Worm (Caenorhabditis elegans) whole organism, young adult: ENCODE data around the gene F49H6.15.

Experiments used
- B0019.2 ChIP-seq: fragments of 200-800 bp; sonication (Bioruptor generic); conservative IDR thresholded peaks from 2 replicates; pipeline ENCODE4 v1.3.6; 2022; ENCODE audit warnings: missing genetic modification reagents, missing genetic modification characterization, missing compliant biosample characterization
- B0035.1 ChIP-seq: sonication (generic microtip); optimal IDR thresholded peaks from 2 replicates; lab custom pipeline; 2016; ENCODE audit warnings: missing genetic modification characterization, mild to moderate bottlenecking, missing compliant biosample characterization, missing genotype, missing genetic modification reagents
- B0261.1 ChIP-seq: sonication (generic microtip); optimal IDR thresholded peaks from 2 replicates; lab custom pipeline; 2016; ENCODE audit warnings: mild to moderate bottlenecking, missing genetic modification characterization, moderate library complexity, missing compliant biosample characterization
- C06A6.2 ChIP-seq: fragments of 200-800 bp; sonication (Bioruptor generic); conservative IDR thresholded peaks from 2 replicates; pipeline ENCODE4 v1.3.6; 2022; ENCODE audit warnings: missing genetic modification characterization, missing compliant biosample characterization
- C17E4.6 ChIP-seq: fragments of 200-800 bp; sonication (Bioruptor generic); IDR thresholded peaks from 2 replicates; pipeline ENCODE4 v1.3.6; 2022; ENCODE audit warnings: missing genetic modification reagents, missing genetic modification characterization, missing compliant biosample characterization
- F57A8.1 ChIP-seq: fragments of 200-800 bp; sonication (Bioruptor generic); optimal IDR thresholded peaks from 2 replicates; lab custom pipeline; 2018; ENCODE audit warnings: mild to moderate bottlenecking, missing genetic modification characterization, moderate library complexity, missing compliant biosample characterization
- T26A5.8 ChIP-seq: sonication (generic microtip); optimal IDR thresholded peaks from 2 replicates; lab custom pipeline; 2016; ENCODE audit warnings: missing genetic modification characterization, missing compliant biosample characterization
- Y53F4B.3 ChIP-seq: fragments of 200-800 bp; sonication (Bioruptor generic); IDR thresholded peaks from 2 replicates; pipeline ENCODE4 v1.3.6; 2022; ENCODE audit warnings: missing genetic modification reagents, missing genetic modification characterization, missing compliant biosample characterization
- Y56A3A.18 ChIP-seq: fragments of 200-800 bp; sonication (Bioruptor generic); IDR thresholded peaks from 2 replicates; pipeline ENCODE4 v1.3.6; 2022; ENCODE audit warnings: missing genetic modification reagents, missing genetic modification characterization, missing compliant biosample characterization
- Y67H2A.10 ChIP-seq: fragments of 200-800 bp; sonication (Bioruptor generic); conservative IDR thresholded peaks from 2 replicates; pipeline ENCODE4 v1.3.6; 2022; ENCODE audit warnings: missing genetic modification reagents, missing genetic modification characterization, missing compliant biosample characterization
- ZK185.1 ChIP-seq: sonication (generic microtip); optimal IDR thresholded peaks from 2 replicates; lab custom pipeline; 2016; ENCODE audit warnings: mild to moderate bottlenecking, missing genetic modification characterization, missing compliant biosample characterization; ENCODE audit not compliant: poor library complexity, severe bottlenecking
- attf-3 ChIP-seq: fragments of 200-800 bp; sonication (Bioruptor generic); conservative IDR thresholded peaks from 2 replicates; pipeline ENCODE4 v1.3.6; 2022; ENCODE audit warnings: missing genetic modification reagents, missing genetic modification characterization, missing compliant biosample characterization
- ceh-79 ChIP-seq: sonication (generic microtip); optimal IDR thresholded peaks from 2 replicates; lab custom pipeline; 2017; ENCODE audit warnings: mild to moderate bottlenecking, missing genetic modification characterization, missing compliant biosample characterization
- ceh-91 ChIP-seq: fragments of 200-800 bp; sonication (Bioruptor generic); IDR thresholded peaks from 2 replicates; pipeline ENCODE4 v1.3.6; 2022; ENCODE audit warnings: missing genetic modification reagents, missing genetic modification characterization, missing compliant biosample characterization
- chd-7 ChIP-seq: sonication (generic microtip); optimal IDR thresholded peaks from 2 replicates; lab custom pipeline; 2016; ENCODE audit warnings: mild to moderate bottlenecking, missing genetic modification characterization, moderate library complexity, missing compliant biosample characterization
- dox-1 ChIP-seq: fragments of 200-800 bp; sonication (Bioruptor generic); IDR thresholded peaks from 2 replicates; pipeline ENCODE4 v1.3.6; 2022; ENCODE audit warnings: missing genetic modification reagents, missing genetic modification characterization, missing compliant biosample characterization
- him-1 ChIP-seq: sonication (generic microtip); optimal IDR thresholded peaks from 2 replicates; lab custom pipeline; 2016; ENCODE audit warnings: missing genotype, missing genetic modification reagents, missing genetic modification characterization, missing compliant biosample characterization
- hsf-1 ChIP-seq: fragments of 200-800 bp; sonication (Bioruptor generic); IDR thresholded peaks from 2 replicates; pipeline ENCODE4 v1.3.6; 2022; ENCODE audit warnings: missing genetic modification reagents, missing genetic modification characterization, missing compliant biosample characterization
- let-607 ChIP-seq, 2 experiments: fragments of 200-800 bp in 1 of 2; sonication (Bioruptor generic) in 1 of 2; sonication (generic microtip) in 1 of 2; optimal IDR thresholded peaks; 2 replicates each; lab custom pipeline; 2016 to 2018; ENCODE audit warnings: mild to moderate bottlenecking in 2 of 2, missing compliant biosample characterization in 2 of 2, missing genetic modification characterization in 2 of 2, moderate library complexity in 2 of 2, missing genotype in 1 of 2
- madf-8 ChIP-seq: fragments of 200-800 bp; sonication (Bioruptor generic); conservative IDR thresholded peaks from 2 replicates; pipeline ENCODE4 v1.3.6; 2022; ENCODE audit warnings: missing genetic modification reagents, missing genetic modification characterization, missing compliant biosample characterization
- mes-4 ChIP-seq: sonication (generic microtip); optimal IDR thresholded peaks from 2 replicates; lab custom pipeline; 2016; ENCODE audit warnings: missing genotype, missing genetic modification characterization, missing compliant biosample characterization
- nhr-80 ChIP-seq: sonication (generic microtip); optimal IDR thresholded peaks from 2 replicates; lab custom pipeline; 2016; ENCODE audit warnings: missing genetic modification characterization, missing compliant biosample characterization
- nhr-90 ChIP-seq: sonication (generic microtip); optimal IDR thresholded peaks from 2 replicates; lab custom pipeline; 2016; ENCODE audit warnings: missing genotype, mild to moderate bottlenecking, missing genetic modification characterization, missing compliant biosample characterization
- rcor-1 ChIP-seq: fragments of 200-800 bp; sonication (Bioruptor generic); IDR thresholded peaks from 2 replicates; pipeline ENCODE4 v1.3.6; 2022; ENCODE audit warnings: missing genetic modification reagents, missing genetic modification characterization, missing compliant biosample characterization
- rec-8 ChIP-seq, 2 experiments: sonication (generic microtip); optimal IDR thresholded peaks; 2 replicates each; lab custom pipeline; 2016; ENCODE audit warnings: mild to moderate bottlenecking in 2 of 2, missing genetic modification characterization in 2 of 2, missing genetic modification reagents in 2 of 2, missing genotype in 2 of 2, missing biosample characterization in 1 of 2, missing compliant biosample characterization in 1 of 2, moderate library complexity in 1 of 2
- rpc-1 ChIP-seq, 2 experiments: fragments of 150-350 bp in 1 of 2; sonication (generic microtip) in 1 of 2; optimal IDR thresholded peaks; 2 replicates each; lab custom pipeline; 2014 to 2018; ENCODE audit warnings: missing biosample characterization in 1 of 2, missing genetic modification characterization in 1 of 2, missing genetic modification reagents in 1 of 2, missing genotype in 1 of 2
- snpc-1.3 ChIP-seq: sonication (generic microtip); optimal IDR thresholded peaks from 2 replicates; lab custom pipeline; 2017; ENCODE audit warnings: missing genetic modification characterization, mild to moderate bottlenecking, missing compliant biosample characterization, antibody characterized with exemption, moderate library complexity, missing genotype, missing genetic modification reagents; ENCODE audit not compliant: insufficient read depth
- snpc-4 ChIP-seq, 5 experiments: fragments of 150-350 bp in 1 of 5; sonication (generic microtip) in 4 of 5; optimal IDR thresholded peaks; 2 replicates each; lab custom pipeline; 2014 to 2018; ENCODE audit warnings: missing genetic modification characterization in 5 of 5, missing biosample characterization in 3 of 5, antibody characterized with exemption in 2 of 5, mild to moderate bottlenecking in 2 of 5, missing compliant biosample characterization in 2 of 5, missing genotype in 2 of 5, moderate library complexity in 2 of 5, missing genetic modification reagents in 1 of 5
- tbx-9 ChIP-seq: sonication (generic microtip); optimal IDR thresholded peaks from 2 replicates; lab custom pipeline; 2016; ENCODE audit warnings: borderline replicate concordance, missing genetic modification characterization, inconsistent platforms, missing compliant biosample characterization
- unc-62 ChIP-seq: fragments of 150-350 bp; optimal IDR thresholded peaks from 2 replicates; lab custom pipeline; 2014; ENCODE audit warnings: missing biosample characterization, missing genetic modification reagents, missing genetic modification characterization
- xnd-1 ChIP-seq: sonication (generic microtip); optimal IDR thresholded peaks from 2 replicates; lab custom pipeline; 2016; ENCODE audit warnings: missing genotype, missing genetic modification reagents, missing genetic modification characterization, missing compliant biosample characterization
- zfh-2 ChIP-seq: fragments of 200-800 bp; sonication (Bioruptor generic); conservative IDR thresholded peaks from 2 replicates; pipeline ENCODE4 v1.3.6; 2022; ENCODE audit warnings: missing genetic modification reagents, missing genetic modification characterization, missing compliant biosample characterization
- ztf-18 ChIP-seq: sonication (generic microtip); optimal IDR thresholded peaks from 2 replicates; lab custom pipeline; 2016; ENCODE audit warnings: missing genotype, mild to moderate bottlenecking, missing genetic modification characterization, missing compliant biosample characterization

Gene F49H6.15

ce11 chrV:16992383-16992782, 33.8 kb downstream of the F49H6.15 start:
- TF ChIP-seq Y53F4B.3 (no peak), zfh-2 (GFP tag; lab: Robert Waterston, UW) (peak; percentile 67), rcor-1 (GFP tag; lab: Robert Waterston, UW) (no peak), snpc-1.3 (no peak), snpc-4 (GFP tag; optimal IDR thresholded peaks at IDR 0.05; lab: Kevin White, UChicago) (no peak), snpc-4 (tag; optimal IDR thresholded peaks at IDR 0.05; lab: Kevin White, UChicago) (no peak)

ce11 chrV:16991734-16992133, 34.5 kb downstream of the F49H6.15 start, which contains the start of gene srz-95:
Gene srz-95, plus strand, starts transcription at chrV:16992034.
- no peak for TF ChIP-seq B0035.1 (tag; lab: Kevin White, UChicago)
- no peak for TF ChIP-seq C17E4.6 (GFP tag; lab: Robert Waterston, UW)
- TF ChIP-seq hsf-1 (GFP tag; lab: Robert Waterston, UW) = no peak
- no peak for TF ChIP-seq dox-1 (GFP tag; lab: Robert Waterston, UW)
- no peak for TF ChIP-seq mes-4
- TF ChIP-seq chd-7 (tag; lab: Kevin White, UChicago) = no peak
- TF ChIP-seq let-607 (tag; optimal IDR thresholded peaks at IDR 0.05; lab: Kevin White, UChicago) = no peak

DNA sequence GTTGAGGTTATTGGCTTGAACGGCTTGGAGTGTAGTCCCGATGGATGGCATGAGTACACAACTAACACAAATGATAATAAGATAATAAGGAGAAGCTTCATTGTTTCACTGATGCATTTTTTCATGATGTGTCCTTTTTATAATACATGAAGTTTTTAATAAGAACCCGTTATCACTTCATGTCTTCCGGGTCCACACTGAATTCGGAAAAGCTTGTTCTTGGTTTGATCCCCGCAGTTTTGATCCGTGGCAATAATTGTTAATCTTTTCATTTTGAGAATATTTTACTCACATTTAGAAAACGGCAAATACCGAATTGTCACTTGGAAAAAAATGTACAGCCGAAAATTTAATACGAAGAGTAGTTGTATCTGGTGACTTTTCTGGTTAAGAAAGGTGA, 37.6 kb downstream of the F49H6.15 start, which contains the start of gene Y102A5C.27:
Gene Y102A5C.27, minus strand, starts transcription at position 101 of the 400 bp plus-strand sequence.
- TF ChIP-seq rpc-1 (optimal IDR thresholded peaks at IDR 0.05; lab: Kevin White, UChicago) = no peak
- no peak for TF ChIP-seq rpc-1 (tag; optimal IDR thresholded peaks at IDR 0.05; lab: Kevin White, UChicago)
- TF ChIP-seq rcor-1 (GFP tag; lab: Robert Waterston, UW) = no peak
- no peak for TF ChIP-seq B0019.2 (GFP tag; lab: Robert Waterston, UW)
- TF ChIP-seq tbx-9 (tag; lab: Kevin White, UChicago) = no peak
- TF ChIP-seq nhr-90 (tag; lab: Kevin White, UChicago) = no peak
- no peak for TF ChIP-seq ceh-79 (tag; lab: Kevin White, UChicago)
- no peak for TF ChIP-seq Y56A3A.18 (GFP tag; lab: Robert Waterston, UW)
- no peak for TF ChIP-seq T26A5.8
- TF ChIP-seq rec-8 (tag; optimal IDR thresholded peaks at IDR 0.05; lab: Kevin White, UChicago) = no peak
- TF ChIP-seq Y67H2A.10 (GFP tag; lab: Robert Waterston, UW) = no peak
- TF ChIP-seq C06A6.2 (GFP tag; lab: Robert Waterston, UW) = no peak
- TF ChIP-seq unc-62 = no peak
- no peak for TF ChIP-seq ztf-18 (tag; lab: Kevin White, UChicago)
- TF ChIP-seq, all 124 proteins: peak for 0

DNA sequence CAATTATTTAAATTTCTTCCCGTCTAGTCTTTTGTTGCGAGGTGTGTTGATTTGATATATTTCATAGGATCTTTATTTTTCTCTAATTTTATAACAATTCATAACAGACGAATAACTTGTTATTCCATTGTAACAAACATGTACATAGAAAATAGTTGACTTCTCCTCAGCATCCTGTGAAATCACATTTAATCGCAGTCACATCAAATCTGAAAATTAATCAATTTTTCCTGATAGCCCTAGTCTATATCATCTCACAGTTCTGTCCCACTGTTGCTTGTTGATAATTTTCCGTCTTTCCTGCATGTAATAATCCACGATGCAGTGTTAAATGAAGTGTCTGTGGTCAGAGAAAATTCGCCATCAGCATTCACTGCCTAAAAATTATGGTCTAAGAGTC, 38.4 kb downstream of the F49H6.15 start:
- TF ChIP-seq him-1 (no peak), zfh-2 (GFP tag; lab: Robert Waterston, UW) (no peak), attf-3 (GFP tag; lab: Robert Waterston, UW) (no peak), B0019.2 (GFP tag; lab: Robert Waterston, UW) (no peak), madf-8 (GFP tag; lab: Robert Waterston, UW) (no peak), F57A8.1 (GFP tag; lab: Kevin White, UChicago) (no peak), snpc-1.3 (no peak), nhr-90 (tag; lab: Kevin White, UChicago) (no peak), xnd-1 (no peak), ZK185.1 (tag; lab: Kevin White, UChicago) (no peak), B0261.1 (tag; lab: Kevin White, UChicago) (no peak), ceh-91 (GFP tag; lab: Robert Waterston, UW) (no peak), nhr-80 (no peak)
